Fruit fly (Drosophila melanogaster): ENCODE measurements around the gene CG15386.

- TF ChIP-seq cnc (optimal IDR thresholded peaks at IDR 0.05) (no peak), Mnt (GFP tag; optimal IDR thresholded peaks at IDR 0.05) (no peak), CG12768 (GFP tag; optimal IDR thresholded peaks at IDR 0.05) (no peak), bab1 (GFP tag; optimal IDR thresholded peaks at IDR 0.05) (no peak), CG5204 (GFP tag; optimal IDR thresholded peaks at IDR 0.05) (no peak)
Observed at dm6 chr2L:2191404-2191803, 25.6 kb downstream of the CG15386 start.
